Worm (Caenorhabditis elegans) whole organism, L2 larva: Measurements from ENCODE around the gene nhr-205.

Experiments used
- lin-13 ChIP-seq: fragments of 150-350 bp; optimal IDR thresholded peaks from 2 replicates; lab custom pipeline; 2014; ENCODE audit warnings: missing biosample characterization, missing genetic modification reagents, missing genetic modification characterization
- nhr-237 ChIP-seq: fragments of 150-350 bp; optimal IDR thresholded peaks from 2 replicates; lab custom pipeline; 2014; ENCODE audit warnings: missing biosample characterization, missing genetic modification characterization
- sma-3 ChIP-seq: sonication (generic microtip); optimal IDR thresholded peaks from 2 replicates; lab custom pipeline; 2016; ENCODE audit warnings: missing genetic modification reagents, missing genetic modification characterization, missing compliant biosample characterization

- TF ChIP-seq sma-3 (no peak), lin-13 (no peak), nhr-237 (no peak)
Observed at ce11 chrV:10044735-10045134, 36.8 kb downstream of the nhr-205 start.
